Worm (Caenorhabditis elegans) whole organism, dauer: ENCODE measurements around the gene C35D10.1.

Experiments used
- unc-62 ChIP-seq: sonication (generic microtip); optimal IDR thresholded peaks from 2 replicates; lab custom pipeline; 2017; ENCODE audit warnings: missing biosample characterization, missing genetic modification reagents, missing genetic modification characterization

C35D10.1 gene

DNA sequence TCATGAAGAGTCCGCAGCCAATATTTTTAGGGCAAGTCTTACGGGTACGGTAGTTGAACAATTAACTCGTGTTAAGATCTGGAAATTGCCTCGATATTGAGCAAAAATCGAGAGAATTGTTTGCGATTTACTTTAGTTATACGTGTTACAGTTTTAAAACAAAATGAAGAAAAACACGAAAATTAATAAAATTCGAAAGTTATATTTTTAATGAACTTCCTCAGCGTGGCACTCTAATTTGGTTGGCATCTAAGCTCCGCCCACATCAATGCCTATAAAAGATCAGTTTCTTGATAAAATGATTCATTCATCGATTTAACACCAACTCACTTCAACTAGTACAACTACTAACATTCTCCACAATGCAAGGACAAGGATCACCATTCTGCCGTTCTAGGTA is 9.1 kb upstream of the C35D10.1 start, which contains the start of gene gipc-1:
Gene gipc-1 (plus strand): TSS at position 301 of the 400 bp plus-strand sequence.
- TF ChIP-seq unc-62 (GFP tag; lab: Kevin White, UChicago), result no peak

DNA sequence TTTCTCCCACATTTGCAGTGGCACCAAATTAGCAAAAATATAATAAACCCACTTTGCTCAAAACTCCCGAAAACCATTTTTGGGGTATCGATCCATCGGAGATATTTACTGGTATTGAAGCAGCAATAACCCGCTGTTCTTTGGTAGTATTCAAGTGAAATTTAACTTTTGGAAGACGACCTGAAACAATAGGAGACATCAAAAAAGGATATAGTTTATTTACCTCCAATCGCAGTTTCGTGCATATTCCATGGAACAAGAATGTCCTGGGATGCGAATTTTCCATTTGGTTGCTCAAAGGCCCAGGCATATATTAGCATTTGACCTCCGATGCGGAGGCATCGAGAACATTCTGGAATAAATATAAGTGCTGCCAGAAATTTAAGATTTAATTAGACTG is 6.2 kb upstream of the C35D10.1 start:
- no peak for TF ChIP-seq unc-62 (GFP tag; lab: Kevin White, UChicago)

DNA sequence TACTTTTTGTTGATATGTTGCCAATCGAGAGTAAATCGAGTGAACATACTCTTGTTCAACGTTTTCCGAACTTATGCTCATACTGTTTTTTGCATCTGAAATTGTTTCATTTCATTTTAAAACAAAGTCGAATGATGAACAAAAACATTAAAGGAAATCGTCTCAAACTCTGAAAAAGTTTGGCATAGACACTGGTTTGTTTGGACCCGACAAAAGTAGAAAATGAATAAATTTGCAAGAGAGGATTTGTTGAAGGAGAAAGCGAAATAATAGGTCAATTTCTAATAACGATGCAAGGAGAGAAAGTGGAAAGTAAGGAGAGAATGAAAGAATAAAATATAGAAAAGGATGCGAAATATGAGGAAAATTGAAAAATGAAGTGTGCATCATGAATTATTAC is 4.9 kb upstream of the C35D10.1 start, which contains the start of gene C35D10.12:
Gene C35D10.12 (minus strand): TSS at position 101 of the 400 bp plus-strand sequence.
- TF ChIP-seq unc-62 (GFP tag; lab: Kevin White, UChicago), result no peak

DNA sequence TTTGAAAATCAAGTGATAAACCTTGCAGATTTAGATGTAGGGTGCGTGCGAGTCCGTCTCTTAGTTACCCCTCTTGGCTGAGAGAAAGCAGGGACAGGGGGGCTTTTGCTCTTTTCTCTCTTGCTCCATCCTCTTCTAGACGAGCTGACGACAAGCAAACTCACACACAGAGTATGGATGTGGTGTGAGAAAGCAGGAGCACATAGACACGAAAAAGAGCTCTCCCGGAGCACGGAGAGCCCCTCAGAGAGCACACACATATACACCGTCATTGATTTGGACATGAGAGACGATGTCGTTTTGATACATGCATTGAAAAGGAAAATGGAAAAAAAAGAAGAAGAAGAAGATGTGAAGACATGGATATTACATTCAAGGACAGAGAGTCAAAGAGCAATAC is 3.9 kb upstream of the C35D10.1 start:
- TF ChIP-seq unc-62 (GFP tag; lab: Kevin White, UChicago), result no peak

DNA sequence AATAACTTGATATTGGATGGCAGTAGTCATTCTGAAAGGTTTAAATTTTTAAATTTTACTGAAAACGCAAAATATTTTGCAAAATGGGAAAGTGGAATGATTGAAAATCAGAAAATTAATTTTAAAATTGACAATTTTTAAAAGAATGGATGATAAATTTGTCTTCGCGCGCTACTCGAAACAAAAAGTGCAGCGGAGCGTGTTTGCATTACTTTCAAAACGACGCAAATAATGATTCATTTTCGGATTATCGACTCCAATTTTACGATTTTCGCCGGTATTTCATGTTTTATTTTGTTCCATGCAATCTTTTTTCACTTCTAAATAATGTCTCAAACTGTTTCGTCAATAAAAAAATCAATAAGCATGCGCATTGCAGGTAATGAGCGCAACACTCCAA is 1.3 kb upstream of the C35D10.1 start, which contains the start of the genes tost-1 and arx-6:
Gene tost-1 (minus strand): TSS at position 31 of the 400 bp plus-strand sequence.
Gene arx-6 (plus strand): TSS at position 378 of the 400 bp plus-strand sequence.
- TF ChIP-seq unc-62 (GFP tag; lab: Kevin White, UChicago), result no peak

DNA sequence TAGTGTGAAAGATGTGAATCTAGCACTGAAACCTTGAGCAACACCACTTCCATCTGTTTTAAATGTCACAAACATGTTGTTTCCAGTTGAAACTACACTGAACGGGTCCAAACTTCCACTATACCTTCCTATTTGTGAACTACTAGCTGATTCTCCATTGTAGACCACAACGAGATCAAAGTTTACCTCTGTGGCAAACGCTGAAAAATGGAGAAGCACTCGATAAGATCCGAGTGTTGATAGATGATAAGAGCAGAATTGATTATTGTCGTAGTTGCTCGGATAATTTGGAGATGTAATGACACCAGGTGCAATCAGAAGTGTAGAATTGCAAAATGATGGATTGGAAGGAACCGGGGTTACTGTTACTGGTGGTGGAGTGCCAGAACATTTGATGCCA is 2.4 kb downstream of the C35D10.1 start:
- no peak for TF ChIP-seq unc-62 (GFP tag; lab: Kevin White, UChicago)

DNA sequence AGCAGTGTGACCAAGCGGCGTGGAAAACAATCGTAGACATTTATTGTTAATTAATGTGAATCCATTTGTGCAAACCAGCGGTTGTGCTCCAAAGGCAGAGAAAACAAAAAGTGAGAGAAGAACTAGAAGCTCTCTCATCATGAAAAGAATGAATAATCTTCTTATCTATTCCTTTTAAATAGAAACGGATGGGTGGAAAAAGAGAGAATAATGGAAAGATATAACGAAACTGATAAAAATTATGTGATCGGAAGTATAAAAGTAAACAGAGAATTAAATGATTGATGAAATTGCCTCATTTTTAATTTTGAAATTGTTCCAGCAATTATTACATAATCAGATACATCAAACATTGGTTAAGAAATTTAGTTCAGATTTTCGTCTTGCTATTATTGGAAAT is 3.9 kb downstream of the C35D10.1 start, which contains the start of gene clec-5:
Gene clec-5 (minus strand): TSS at position 178 of the 400 bp plus-strand sequence.
- TF ChIP-seq unc-62 (GFP tag; lab: Kevin White, UChicago), result no peak

DNA sequence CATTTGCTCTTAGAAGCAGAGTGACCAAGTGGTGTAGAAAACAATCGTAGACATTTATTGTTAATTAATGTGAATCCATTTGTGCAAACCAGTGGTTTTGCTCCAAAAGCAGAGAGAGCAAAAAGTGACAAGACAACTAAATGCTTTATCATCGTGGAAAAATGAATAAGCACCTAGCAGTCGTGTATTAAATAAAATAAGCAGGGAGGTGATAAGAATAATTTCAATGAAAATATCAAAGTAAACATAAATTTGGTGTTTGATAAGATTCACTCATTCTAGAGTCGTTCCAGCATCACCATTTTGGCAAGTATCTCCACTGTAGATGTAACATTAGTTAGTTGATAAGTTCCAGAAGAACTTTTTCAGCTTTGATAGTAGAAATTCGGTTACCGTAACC is 7.7 kb downstream of the C35D10.1 start, which contains the start of gene clec-6:
Gene clec-6 (minus strand): TSS at position 154 of the 400 bp plus-strand sequence.
- no peak for TF ChIP-seq unc-62 (GFP tag; lab: Kevin White, UChicago)

DNA sequence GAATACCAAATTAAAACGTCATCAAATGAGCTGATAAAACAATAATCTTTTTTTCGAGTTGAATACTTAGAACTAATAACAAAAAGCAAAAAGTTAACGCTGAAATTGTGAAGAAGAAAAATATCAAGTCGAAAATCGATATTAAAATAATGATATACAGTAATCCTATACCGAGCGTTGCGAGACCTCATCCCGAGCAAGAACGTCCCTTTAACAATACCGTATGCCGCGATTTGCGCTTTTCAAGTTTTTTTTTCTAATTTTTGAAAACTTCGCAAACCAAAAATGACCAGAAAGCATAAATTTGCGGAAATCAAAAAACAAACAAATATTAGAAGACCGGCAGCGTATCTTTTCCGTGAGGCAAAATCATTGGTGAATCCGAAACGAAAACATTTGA is 11.5 kb downstream of the C35D10.1 start, which contains the start of gene F26F4.5:
Gene F26F4.5 (minus strand): TSS at position 256 of the 400 bp plus-strand sequence.
- no peak for TF ChIP-seq unc-62 (GFP tag; lab: Kevin White, UChicago)

DNA sequence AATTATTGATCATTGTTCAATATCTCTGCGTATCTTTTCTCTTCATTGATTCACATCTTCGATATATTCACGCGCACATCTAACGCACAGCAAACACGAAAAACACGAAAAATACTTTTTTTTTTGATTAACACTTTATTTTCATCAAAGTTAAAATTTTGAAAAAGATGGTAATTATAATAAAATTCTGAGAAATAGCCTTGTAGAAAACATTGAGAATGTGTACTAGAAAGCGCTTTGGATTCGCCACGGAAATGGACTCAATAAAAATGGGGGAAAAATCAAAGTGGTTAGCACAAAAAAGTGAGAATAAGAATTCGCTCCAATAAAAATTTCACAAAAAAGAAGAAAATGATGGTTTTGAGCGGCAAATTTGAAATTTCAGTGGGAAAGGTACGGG is 14.0 kb downstream of the C35D10.1 start, which contains the start of gene F26F4.6:
Gene F26F4.6 (minus strand): TSS at position 101 of the 400 bp plus-strand sequence.
- TF ChIP-seq unc-62 (GFP tag; lab: Kevin White, UChicago), result no peak

DNA sequence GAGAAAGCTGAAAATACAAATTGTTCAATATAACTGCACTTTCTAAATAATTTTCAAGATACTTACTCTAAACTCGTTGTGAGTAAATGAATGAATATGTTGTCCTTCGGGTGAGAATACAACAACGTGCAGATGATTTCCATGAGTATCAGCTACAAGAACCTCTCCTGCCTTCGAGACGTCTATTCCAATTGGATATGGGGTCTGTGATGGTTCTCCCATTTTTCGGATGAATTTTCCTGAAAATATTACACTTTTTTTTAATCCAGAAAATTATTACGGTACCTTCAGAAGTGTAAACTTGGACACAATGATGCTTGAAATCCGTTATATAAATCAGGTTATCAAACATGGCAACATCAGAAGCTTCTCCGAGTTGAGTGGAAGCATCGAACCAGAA is 15.8 kb downstream of the C35D10.1 start:
- TF ChIP-seq unc-62 (GFP tag; lab: Kevin White, UChicago), result no peak

DNA sequence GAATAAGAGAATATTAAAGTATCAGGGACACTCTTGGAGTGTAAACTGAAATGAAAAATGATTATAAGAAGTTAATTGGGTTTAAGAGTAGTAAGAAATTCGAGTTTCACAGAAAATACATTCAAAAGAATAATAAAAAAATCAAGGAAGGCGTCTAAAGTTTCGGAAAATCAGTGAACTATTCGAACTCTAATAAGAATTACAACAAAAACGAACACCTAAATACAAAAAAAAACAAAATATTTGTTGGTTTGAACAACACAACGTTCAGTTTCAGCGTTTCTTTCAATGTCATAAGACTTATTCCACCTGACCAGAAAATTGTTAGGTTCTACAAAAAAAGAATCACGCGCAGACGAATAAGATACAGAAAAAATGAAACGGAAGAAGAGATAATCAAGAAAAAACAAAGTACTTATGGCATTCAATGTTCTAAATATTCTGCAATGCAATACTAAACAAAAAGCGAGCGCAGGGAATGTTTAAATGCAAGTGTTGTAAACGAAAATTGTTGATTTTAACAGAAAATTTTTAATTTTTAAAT is 19.6 kb downstream of the C35D10.1 start, which contains the start of gene nhl-2:
Gene nhl-2 (minus strand): TSS at position 51 of the 544 bp plus-strand sequence.
- TF ChIP-seq unc-62 (GFP tag; lab: Kevin White, UChicago), result no peak

DNA sequence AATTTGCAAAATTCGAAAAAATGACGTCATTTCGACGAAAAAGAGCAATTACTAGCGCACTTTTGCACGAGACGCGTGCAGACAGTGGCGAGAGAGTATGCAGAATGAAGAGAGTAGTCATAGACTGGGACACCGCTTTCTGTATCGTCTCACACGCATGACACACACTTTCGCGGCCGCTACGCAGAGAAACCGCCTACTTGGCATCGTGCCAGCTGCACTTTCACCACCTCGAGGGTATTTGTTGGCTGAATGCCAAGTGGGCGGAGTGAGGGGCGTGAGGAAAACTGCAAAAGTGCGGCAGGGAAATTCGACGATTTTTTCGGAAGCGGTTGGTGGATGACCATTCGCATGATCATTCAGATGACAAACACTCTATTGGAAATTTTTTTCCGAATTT is 20.2 kb downstream of the C35D10.1 start:
- no peak for TF ChIP-seq unc-62 (GFP tag; lab: Kevin White, UChicago)

DNA sequence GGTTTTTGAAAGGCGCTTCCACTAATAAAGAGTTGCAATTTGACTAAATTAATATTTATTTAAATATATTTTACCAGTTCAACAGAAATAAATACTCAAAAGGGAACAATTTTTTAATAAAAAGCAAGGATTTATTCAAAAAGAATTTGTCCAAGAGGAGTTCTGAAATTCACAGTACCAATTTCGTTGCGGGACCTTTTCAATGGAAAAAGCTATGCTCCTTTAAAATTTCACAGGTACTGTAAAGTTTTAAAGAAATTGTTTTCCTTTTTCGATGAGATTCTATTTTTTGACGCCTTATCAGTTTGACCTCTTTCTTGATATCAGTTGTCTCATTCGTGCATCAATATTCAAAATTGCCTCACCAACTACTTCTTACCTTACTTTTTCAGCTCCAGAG is 20.7 kb downstream of the C35D10.1 start, which contains the start of gene tag-340:
Gene tag-340 (plus strand): TSS at position 249 of the 400 bp plus-strand sequence.
- no peak for TF ChIP-seq unc-62 (GFP tag; lab: Kevin White, UChicago)

DNA sequence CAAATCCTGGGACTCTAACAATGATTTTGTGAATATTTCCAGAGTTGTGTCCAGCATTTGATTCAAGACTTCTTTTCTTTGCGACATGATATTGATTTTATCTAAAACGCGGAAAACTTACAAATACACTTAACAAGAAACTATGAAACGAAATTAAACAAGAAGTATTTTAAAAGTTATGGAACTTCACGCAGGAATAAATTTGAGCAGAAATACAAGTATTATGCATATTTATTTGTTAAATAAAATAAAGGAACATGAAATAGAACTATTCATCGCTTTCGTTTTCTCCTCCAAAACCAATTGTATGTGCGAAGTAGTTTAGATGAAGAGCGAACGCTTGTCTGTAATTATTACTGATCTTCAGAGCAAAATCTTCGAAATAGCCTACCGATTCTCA is 24.2 kb downstream of the C35D10.1 start, which contains the start of gene kbp-2:
Gene kbp-2 (minus strand): TSS at position 101 of the 400 bp plus-strand sequence.
- TF ChIP-seq unc-62 (GFP tag; lab: Kevin White, UChicago), result no peak

DNA sequence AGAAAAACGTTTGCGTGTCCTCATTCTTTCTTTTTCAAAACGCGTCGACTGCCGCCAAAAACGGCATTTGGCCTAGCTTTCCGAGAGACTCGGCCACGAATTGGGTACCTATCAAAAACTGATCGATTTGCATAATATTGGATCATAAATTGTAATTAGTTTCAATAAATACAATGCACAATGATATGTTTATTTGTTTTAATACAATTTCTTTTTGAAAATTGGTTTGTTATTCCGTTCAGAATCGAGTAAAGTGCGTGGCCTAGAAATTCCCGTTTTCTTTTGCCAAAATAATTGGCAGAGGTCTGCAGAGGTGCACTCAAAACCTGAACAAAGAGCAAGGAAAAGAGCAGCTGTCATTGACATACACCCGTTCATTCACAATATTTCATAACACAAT is 25.9 kb downstream of the C35D10.1 start, which contains the start of gene F26F4.8:
Gene F26F4.8 (minus strand): TSS at position 69 of the 400 bp plus-strand sequence.
- no peak for TF ChIP-seq unc-62 (GFP tag; lab: Kevin White, UChicago)

DNA sequence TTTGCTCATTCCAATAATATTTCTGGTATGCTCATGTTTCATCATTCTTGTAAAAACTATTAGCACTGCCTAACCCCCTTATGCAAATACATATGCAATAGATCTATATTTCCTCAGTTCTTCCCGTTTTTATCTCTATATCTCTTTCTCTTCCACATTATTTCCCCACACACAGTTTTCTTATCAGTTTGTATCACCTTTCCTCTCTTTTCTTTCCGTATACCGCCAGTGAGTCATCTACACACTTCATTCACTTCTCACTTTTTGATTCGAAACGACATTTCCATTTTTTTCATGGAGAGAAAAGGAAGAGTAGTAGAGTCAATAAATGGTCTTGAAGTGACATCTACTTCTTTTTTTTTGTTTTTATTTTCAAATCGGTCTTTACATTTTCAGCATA is 26.8 kb downstream of the C35D10.1 start:
- TF ChIP-seq unc-62 (GFP tag; lab: Kevin White, UChicago), result no peak
